Worm (Caenorhabditis elegans): ENCODE results near the gene Y51B9A.14.

ce11 chrII:9372991-9373390 is 25.3 kb downstream of the Y51B9A.14 start, which contains the start of gene C06C3.4:
- TF ChIP-seq tbx-11 (GFP tag; IDR thresholded peaks at IDR 0.05) (no peak), ama-1 (optimal IDR thresholded peaks at IDR 0.05) (no peak), pes-1 (GFP tag; IDR thresholded peaks at IDR 0.05) (no peak), flt-1 (GFP tag; IDR thresholded peaks at IDR 0.05) (no peak), tbx-37 (GFP tag; conservative IDR thresholded peaks at IDR 0.05) (no peak), F13C5.2 (tag; optimal IDR thresholded peaks at IDR 0.05) (no peak), tra-4 (tag; optimal IDR thresholded peaks at IDR 0.05) (no peak), hmg-4 (GFP tag; optimal IDR thresholded peaks at IDR 0.05) (no peak), hmbx-1 (tag; optimal IDR thresholded peaks at IDR 0.05) (no peak), sea-1 (GFP tag; conservative IDR thresholded peaks at IDR 0.05) (no peak), ets-7 (tag; optimal IDR thresholded peaks at IDR 0.05) (no peak), hnd-1 (tag; optimal IDR thresholded peaks at IDR 0.05) (no peak)
